Worm (Caenorhabditis elegans) whole organism, L4 larva: ENCODE results near the gene ZK1098.12.
A peak's percentile ranks its signal among the peaks of the same experiment; 100 is the strongest.

Source experiments
- F26F4.8 ChIP-seq: fragments of 200-800 bp; sonication (Bioruptor generic); conservative IDR thresholded peaks from 2 replicates; pipeline ENCODE4 v1.3.6; 2022; ENCODE audit warnings: missing genetic modification characterization, missing compliant biosample characterization
- F44E2.7 ChIP-seq: fragments of 200-800 bp; sonication (Bioruptor generic); IDR thresholded peaks from 2 replicates; pipeline ENCODE4 v2.1.2; 2022; ENCODE audit warnings: missing genetic modification characterization, missing compliant biosample characterization
- Y105C5A.15 ChIP-seq: fragments of 200-800 bp; sonication (Bioruptor generic); IDR thresholded peaks from 2 replicates; pipeline ENCODE4 v1.3.6; 2022; ENCODE audit warnings: missing genetic modification characterization, missing compliant biosample characterization
- aha-1 ChIP-seq: fragments of 150-350 bp; peaks from one replicate; lab custom pipeline; 2014; ENCODE audit warnings: missing biosample characterization, missing genetic modification characterization
- arid-1 ChIP-seq: fragments of 200-800 bp; sonication (Bioruptor generic); conservative IDR thresholded peaks from 2 replicates; pipeline ENCODE4 v1.3.6; 2022; ENCODE audit warnings: missing genetic modification reagents, missing genetic modification characterization, missing compliant biosample characterization
- ceh-20 ChIP-seq: fragments of 200-800 bp; sonication (Bioruptor generic); IDR thresholded peaks from 2 replicates; pipeline ENCODE4 v1.3.6; 2022; ENCODE audit warnings: missing genetic modification reagents, missing genetic modification characterization, missing compliant biosample characterization
- ces-1 ChIP-seq: fragments of 150-350 bp; sonication (generic microtip); optimal IDR thresholded peaks from 4 replicates; lab custom pipeline; 2014; ENCODE audit warnings: missing biosample characterization, missing genetic modification reagents, missing genetic modification characterization
- daf-16 ChIP-seq, 3 experiments: sonication (generic microtip); optimal IDR thresholded peaks; 2 replicates each; lab custom pipeline; 2016 to 2017; ENCODE audit warnings: missing genetic modification characterization in 3 of 3, missing genetic modification reagents in 3 of 3, mild to moderate bottlenecking in 2 of 3, missing compliant biosample characterization in 2 of 3, missing biosample characterization in 1 of 3, moderate library complexity in 1 of 3
- dmd-6 ChIP-seq: fragments of 200-800 bp; sonication (Bioruptor generic); IDR thresholded peaks from 2 replicates; pipeline ENCODE4 v1.3.6; 2022; ENCODE audit warnings: missing genetic modification reagents, missing genetic modification characterization, missing compliant biosample characterization
- dmd-9 ChIP-seq: fragments of 200-800 bp; sonication (Bioruptor generic); IDR thresholded peaks from 2 replicates; pipeline ENCODE4 v1.3.6; 2022; ENCODE audit warnings: missing genetic modification reagents, missing genetic modification characterization, missing compliant biosample characterization
- dpl-1 ChIP-seq: fragments of 150-350 bp; optimal IDR thresholded peaks from 2 replicates; lab custom pipeline; 2014; ENCODE audit warnings: missing biosample characterization, missing genetic modification reagents, missing genetic modification characterization
- duxl-1 ChIP-seq: sonication (generic microtip); optimal IDR thresholded peaks from 2 replicates; lab custom pipeline; 2016; ENCODE audit warnings: mild to moderate bottlenecking, missing genetic modification characterization, moderate library complexity, missing compliant biosample characterization; ENCODE audit not compliant: poor library complexity
- dve-1 ChIP-seq: sonication (generic microtip); optimal IDR thresholded peaks from 2 replicates; lab custom pipeline; 2017; ENCODE audit warnings: antibody characterized with exemption, mild to moderate bottlenecking, missing genetic modification characterization, missing compliant biosample characterization; ENCODE audit not compliant: insufficient read depth
- fkh-10 ChIP-seq: fragments of 150-350 bp; optimal IDR thresholded peaks from 2 replicates; lab custom pipeline; 2014; ENCODE audit warnings: missing biosample characterization, missing genetic modification reagents, missing genetic modification characterization
- hif-1 ChIP-seq, 2 experiments: sonication (generic microtip); optimal IDR thresholded peaks; 2 replicates each; lab custom pipeline; 2016 to 2017; ENCODE audit warnings: missing compliant biosample characterization in 2 of 2, missing genetic modification characterization in 2 of 2, missing genetic modification reagents in 2 of 2, missing genotype in 2 of 2, mild to moderate bottlenecking in 1 of 2
- hlh-11 ChIP-seq: fragments of 200-800 bp; sonication (Bioruptor generic); optimal IDR thresholded peaks from 2 replicates; lab custom pipeline; 2018; ENCODE audit warnings: mild to moderate bottlenecking, missing genetic modification characterization, missing compliant biosample characterization
- hmg-1.1 ChIP-seq: fragments of 200-800 bp; sonication (Bioruptor generic); IDR thresholded peaks from 2 replicates; pipeline ENCODE4 v1.3.6; 2022; ENCODE audit warnings: missing genetic modification reagents, missing genetic modification characterization, missing compliant biosample characterization
- lin-1 ChIP-seq: fragments of 200-800 bp; sonication (Bioruptor generic); IDR thresholded peaks from 2 replicates; pipeline ENCODE4 v1.3.6; 2022; ENCODE audit warnings: missing genetic modification reagents, missing genetic modification characterization, missing compliant biosample characterization
- lin-29 ChIP-seq: fragments of 200-800 bp; sonication (Bioruptor generic); IDR thresholded peaks from 2 replicates; pipeline ENCODE4 v1.3.6; 2022; ENCODE audit warnings: missing genetic modification reagents, missing genetic modification characterization, missing compliant biosample characterization
- lin-39 ChIP-seq: fragments of 150-350 bp; optimal IDR thresholded peaks from 2 replicates; lab custom pipeline; 2014; ENCODE audit warnings: missing biosample characterization, missing genetic modification reagents, missing genetic modification characterization
- lsy-2 ChIP-seq, 2 experiments: fragments of 150-350 bp in 1 of 2; sonication (generic microtip) in 1 of 2; optimal IDR thresholded peaks; 2 replicates each; lab custom pipeline; 2014 to 2017; ENCODE audit warnings: missing biosample characterization in 2 of 2, missing genetic modification characterization in 2 of 2
- madf-5 ChIP-seq, 2 experiments: fragments of 200-800 bp; sonication (Bioruptor generic); IDR thresholded peaks; 2 replicates each; pipeline ENCODE4 v1.3.6; 2022; ENCODE audit warnings: missing compliant biosample characterization in 2 of 2, missing genetic modification characterization in 2 of 2
- mdl-1 ChIP-seq, 2 experiments: fragments of 150-350 bp in 1 of 2; sonication (generic microtip) in 1 of 2; optimal IDR thresholded peaks; 2 replicates each; lab custom pipeline; 2014 to 2017; ENCODE audit warnings: missing biosample characterization in 2 of 2, missing genetic modification characterization in 2 of 2
- mxl-2 ChIP-seq: fragments of 200-800 bp; sonication (Bioruptor generic); conservative IDR thresholded peaks from 2 replicates; pipeline ENCODE4 v1.3.6; 2022; ENCODE audit warnings: missing genetic modification reagents, missing genetic modification characterization, missing compliant biosample characterization
- nhr-102 ChIP-seq: sonication (generic microtip); optimal IDR thresholded peaks from 2 replicates; lab custom pipeline; 2016; ENCODE audit warnings: mild to moderate bottlenecking, missing genetic modification characterization, moderate library complexity, missing compliant biosample characterization
- nhr-11 ChIP-seq: fragments of 150-350 bp; optimal IDR thresholded peaks from 2 replicates; lab custom pipeline; 2014; ENCODE audit warnings: missing biosample characterization, missing genetic modification characterization
- nhr-111 ChIP-seq: fragments of 200-800 bp; sonication (Bioruptor generic); optimal IDR thresholded peaks from 2 replicates; lab custom pipeline; 2018; ENCODE audit warnings: mild to moderate bottlenecking, missing genetic modification characterization, missing compliant biosample characterization
- nhr-25 ChIP-seq: sonication (generic microtip); optimal IDR thresholded peaks from 2 replicates; lab custom pipeline; 2017; ENCODE audit warnings: missing genetic modification characterization, mild to moderate bottlenecking, missing compliant biosample characterization, antibody characterized with exemption, moderate library complexity, borderline replicate concordance; ENCODE audit not compliant: insufficient read depth
- nhr-28 ChIP-seq: fragments of 150-350 bp; optimal IDR thresholded peaks from 2 replicates; lab custom pipeline; 2014; ENCODE audit warnings: missing biosample characterization, missing genetic modification characterization
- nhr-48 ChIP-seq: sonication (generic microtip); optimal IDR thresholded peaks from 2 replicates; lab custom pipeline; 2016; ENCODE audit warnings: mild to moderate bottlenecking, missing genetic modification characterization, missing compliant biosample characterization
- nhr-77 ChIP-seq: fragments of 150-350 bp; optimal IDR thresholded peaks from 2 replicates; lab custom pipeline; 2014; ENCODE audit warnings: missing biosample characterization, missing genetic modification characterization
- pqm-1 ChIP-seq: sonication (generic microtip); optimal IDR thresholded peaks from 2 replicates; lab custom pipeline; 2017; ENCODE audit warnings: missing biosample characterization, missing genetic modification characterization
- set-16 ChIP-seq: fragments of 200-800 bp; sonication (Bioruptor generic); IDR thresholded peaks from 2 replicates; pipeline ENCODE4 v1.3.6; 2022; ENCODE audit warnings: missing genetic modification reagents, missing genetic modification characterization, missing compliant biosample characterization
- skn-1 ChIP-seq: fragments of 150-350 bp; optimal IDR thresholded peaks from 2 replicates; lab custom pipeline; 2014; ENCODE audit warnings: missing biosample characterization, missing genetic modification characterization
- snpc-4 ChIP-seq: fragments of 150-350 bp; optimal IDR thresholded peaks from 2 replicates; lab custom pipeline; 2014; ENCODE audit warnings: missing biosample characterization, missing genetic modification characterization
- tag-97 ChIP-seq: fragments of 200-800 bp; sonication (Bioruptor generic); IDR thresholded peaks from 2 replicates; pipeline ENCODE4 v1.3.6; 2022; ENCODE audit warnings: missing genetic modification characterization, missing compliant biosample characterization
- tra-1 ChIP-seq: fragments of 200-800 bp; sonication (Bioruptor generic); IDR thresholded peaks from 2 replicates; pipeline ENCODE4 v1.3.6; 2022; ENCODE audit warnings: missing genetic modification reagents, missing genetic modification characterization, missing compliant biosample characterization
- unc-62 ChIP-seq, 3 experiments: fragments of 150-350 bp in 1 of 3; sonication (generic microtip); optimal IDR thresholded peaks in 2 of 3; peaks in 1 of 3; 1 replicate in 1 of 3; 2 replicates in 2 of 3; lab custom pipeline; 2014 to 2017; ENCODE audit warnings: missing biosample characterization in 3 of 3, missing genetic modification characterization in 3 of 3, missing genetic modification reagents in 3 of 3, missing genotype in 1 of 3
- vab-7 ChIP-seq: fragments of 200-800 bp; sonication (Bioruptor generic); IDR thresholded peaks from 2 replicates; pipeline ENCODE4 v1.3.6; 2022; ENCODE audit warnings: missing genetic modification reagents, missing genetic modification characterization, missing compliant biosample characterization
- zfp-3 ChIP-seq: fragments of 200-800 bp; sonication (Bioruptor generic); conservative IDR thresholded peaks from 2 replicates; pipeline ENCODE4 v1.3.6; 2022; ENCODE audit warnings: missing genetic modification reagents, missing genetic modification characterization, missing compliant biosample characterization
- ztf-11 ChIP-seq: fragments of 150-350 bp; optimal IDR thresholded peaks from 2 replicates; lab custom pipeline; 2014; ENCODE audit warnings: missing biosample characterization, missing genetic modification characterization

The ZK1098.12 gene

ce11 chrIII:9583224-9583623, 38.3 kb downstream of the ZK1098.12 start:
- no peak for TF ChIP-seq zfp-3
- TF ChIP-seq, all 104 proteins: peak for 0

- TF ChIP-seq lsy-2 (tag; optimal IDR thresholded peaks at IDR 0.05; lab: Kevin White, UChicago) = peak in 1 of 2 experiments; percentile 21
- peak; percentile 16 for TF ChIP-seq fkh-10 (GFP tag; lab: Kevin White, UChicago)
- no peak for TF ChIP-seq snpc-4 (tag; lab: Kevin White, UChicago)
- peak; percentile 46 for TF ChIP-seq ces-1 (GFP tag; lab: Kevin White, UChicago)
Observed at ce11 chrIII:9585314-9585713, 40.4 kb downstream of the ZK1098.12 start.

DNA sequence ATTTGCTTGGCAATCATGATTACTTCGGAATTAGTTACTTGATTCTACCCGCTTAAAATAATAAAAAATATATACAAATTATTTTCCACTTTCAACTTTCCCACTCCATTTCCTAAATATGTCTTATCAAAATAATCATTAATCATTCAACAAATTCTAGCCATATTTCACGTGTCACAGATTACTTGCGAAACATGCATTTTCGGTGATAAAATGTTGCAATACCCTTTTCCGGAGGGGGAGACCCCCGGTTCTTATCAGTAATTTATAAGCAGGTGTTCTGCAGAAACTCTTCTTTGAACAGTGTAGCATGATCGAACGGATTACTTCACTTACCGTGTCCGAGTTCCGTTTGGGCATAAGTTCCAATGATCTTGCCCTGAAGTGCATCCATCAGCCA, 45.3 kb downstream of the ZK1098.12 start:
- TF ChIP-seq ztf-11 (tag; lab: Kevin White, UChicago) (no peak), daf-16 (GFP tag; optimal IDR thresholded peaks at IDR 0.05; lab: Kevin White, UChicago) (no peak), daf-16 (tag; optimal IDR thresholded peaks at IDR 0.05; lab: Kevin White, UChicago) (peak; percentile 46), Y105C5A.15 (GFP tag; lab: Robert Waterston, UW) (no peak), nhr-11 (tag; lab: Kevin White, UChicago) (no peak), F44E2.7 (no peak), nhr-28 (tag; lab: Kevin White, UChicago) (peak; percentile 79), nhr-77 (tag; lab: Kevin White, UChicago) (peak; percentile 64), hif-1 (tag; optimal IDR thresholded peaks at IDR 0.05; lab: Kevin White, UChicago) (no peak), nhr-25 (tag; lab: Kevin White, UChicago) (no peak), tag-97 (GFP tag; lab: Robert Waterston, UW) (no peak), hlh-11 (tag; lab: Kevin White, UChicago) (peak; percentile 66), hmg-1.1 (GFP tag; lab: Robert Waterston, UW) (no peak), set-16 (no peak), tra-1 (GFP tag; lab: Robert Waterston, UW) (peak; percentile 59), lsy-2 (tag; optimal IDR thresholded peaks at IDR 0.05; lab: Kevin White, UChicago) (no peak), lin-1 (GFP tag; lab: Robert Waterston, UW) (peak; percentile 83; the same call in 1 of the 2 replicates), arid-1 (GFP tag; lab: Robert Waterston, UW) (no peak), ceh-20 (GFP tag; lab: Robert Waterston, UW) (no peak), madf-5 (GFP tag; IDR thresholded peaks at IDR 0.05; lab: Robert Waterston, UW) (no peak), mdl-1 (tag; optimal IDR thresholded peaks at IDR 0.05; lab: Kevin White, UChicago) (peak in 1 of 2 experiments; percentile 61), ces-1 (GFP tag; lab: Kevin White, UChicago) (no peak), dmd-6 (GFP tag; lab: Robert Waterston, UW) (peak; percentile 90), dve-1 (peak; percentile 34), pqm-1 (peak; percentile 71), mxl-2 (no peak), F26F4.8 (GFP tag; lab: Robert Waterston, UW) (no peak), vab-7 (GFP tag; lab: Robert Waterston, UW) (no peak), lin-39 (tag; lab: Kevin White, UChicago) (no peak)

DNA sequence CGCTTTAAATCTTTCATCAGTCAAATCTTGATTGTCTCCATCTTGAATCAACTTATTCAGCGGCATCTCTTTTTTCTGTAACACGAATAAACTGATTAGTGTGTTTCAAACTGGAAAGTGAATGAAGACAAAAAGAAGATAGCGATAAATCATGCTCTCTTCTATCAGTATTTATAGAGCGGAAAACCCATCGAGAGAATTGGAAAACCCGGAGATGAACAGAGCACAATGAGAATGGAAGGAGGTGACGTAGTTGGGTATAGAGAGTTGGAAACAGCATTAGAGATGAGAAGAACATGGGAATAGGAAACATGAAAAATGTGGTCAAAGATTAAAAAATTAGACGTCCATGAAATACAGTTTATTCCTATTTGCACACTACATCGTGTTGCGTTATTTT, 47.2 kb downstream of the ZK1098.12 start, which contains the start of gene acox-1.5:
Gene acox-1.5, minus strand, starts transcription at position 75 of the 400 bp plus-strand sequence.
- TF ChIP-seq lin-29 = no peak
- TF ChIP-seq pqm-1 = peak; percentile 77
- TF ChIP-seq hlh-11 (tag; lab: Kevin White, UChicago) = peak; percentile 34
- no peak for TF ChIP-seq dpl-1 (GFP tag; lab: Kevin White, UChicago)
- no peak for TF ChIP-seq Y105C5A.15 (GFP tag; lab: Robert Waterston, UW)
- TF ChIP-seq unc-62 (GFP tag; optimal IDR thresholded peaks at IDR 0.05 in 1 of 2; lab: Kevin White, UChicago) = peak in 1 of 2 experiments; percentile 16
- TF ChIP-seq unc-62 (tag; optimal IDR thresholded peaks at IDR 0.05; lab: Kevin White, UChicago) = no peak
- no peak for TF ChIP-seq skn-1 (tag; lab: Kevin White, UChicago)
- peak; percentile 62 for TF ChIP-seq dmd-6 (GFP tag; lab: Robert Waterston, UW)
- TF ChIP-seq nhr-111 = no peak
- TF ChIP-seq duxl-1 (tag; lab: Kevin White, UChicago) = no peak
- TF ChIP-seq nhr-77 (tag; lab: Kevin White, UChicago) = peak; percentile 56
- no peak for TF ChIP-seq tag-97 (GFP tag; lab: Robert Waterston, UW)
- peak; percentile 19 for TF ChIP-seq aha-1 (tag; lab: Kevin White, UChicago)
- TF ChIP-seq nhr-48 = no peak
- peak; percentile 55 for TF ChIP-seq nhr-28 (tag; lab: Kevin White, UChicago)
- peak; percentile 22 for TF ChIP-seq dve-1
- TF ChIP-seq nhr-102 = no peak
- TF ChIP-seq dmd-9 (GFP tag; lab: Robert Waterston, UW) = no peak
- TF ChIP-seq, all 104 proteins: peak for 8
